Worm (Caenorhabditis elegans) whole organism, L4 larva: Measurements from ENCODE around the gene srw-73.

Source experiments
- D1046.2 ChIP-seq: fragments of 200-800 bp; sonication (Bioruptor generic); IDR thresholded peaks from 2 replicates; pipeline ENCODE4 v1.3.6; 2022; ENCODE audit warnings: missing genetic modification characterization, missing compliant biosample characterization
- F10B5.3 ChIP-seq: sonication (generic microtip); optimal IDR thresholded peaks from 2 replicates; lab custom pipeline; 2016; ENCODE audit warnings: mild to moderate bottlenecking, missing genetic modification characterization, missing compliant biosample characterization
- ZK546.5 ChIP-seq, 2 experiments: sonication (generic microtip); optimal IDR thresholded peaks; 2 replicates each; lab custom pipeline; 2017; ENCODE audit warnings: missing biosample characterization in 2 of 2, missing genetic modification characterization in 2 of 2
- ceh-32 ChIP-seq: sonication (generic microtip); optimal IDR thresholded peaks from 2 replicates; lab custom pipeline; 2016; ENCODE audit warnings: mild to moderate bottlenecking, missing genetic modification characterization, missing compliant biosample characterization; ENCODE audit not compliant: poor library complexity
- daf-16 ChIP-seq, 3 experiments: sonication (generic microtip); optimal IDR thresholded peaks; 2 replicates each; lab custom pipeline; 2016 to 2017; ENCODE audit warnings: missing genetic modification characterization in 3 of 3, missing genetic modification reagents in 3 of 3, mild to moderate bottlenecking in 2 of 3, missing compliant biosample characterization in 2 of 3, missing biosample characterization in 1 of 3, moderate library complexity in 1 of 3

- TF ChIP-seq daf-16 (GFP tag; optimal IDR thresholded peaks at IDR 0.05; lab: Kevin White, UChicago) (no peak), daf-16 (tag; optimal IDR thresholded peaks at IDR 0.05; lab: Kevin White, UChicago) (peak; percentile 43), ZK546.5 (tag; optimal IDR thresholded peaks at IDR 0.05; lab: Kevin White, UChicago) (no peak), ceh-32 (tag; lab: Kevin White, UChicago) (no peak), F10B5.3 (no peak), D1046.2 (GFP tag; lab: Robert Waterston, UW) (no peak)
Measured at ce11 chrV:16605463-16605862, 17.1 kb upstream of the srw-73 start.
